Fruit fly (Drosophila melanogaster) whole organism, adult: ENCODE measurements around the gene CG6686.

Experiments used
- CG11617 ChIP-seq: fragments of 200-800 bp; sonication (Bioruptor generic); optimal IDR thresholded peaks from 2 replicates; lab custom pipeline; 2017; ENCODE audit warnings: mild to moderate bottlenecking, missing biosample characterization, missing genetic modification reagents, missing genetic modification characterization
- CG12768 ChIP-seq: fragments of 200-800 bp; sonication (Bioruptor generic); optimal IDR thresholded peaks from 2 replicates; lab custom pipeline; 2017; ENCODE audit warnings: missing biosample characterization, missing genetic modification characterization, mild to moderate bottlenecking, moderate library complexity, missing genetic modification reagents
- CG14711 ChIP-seq: fragments of 200-800 bp; sonication (Bioruptor generic); optimal IDR thresholded peaks from 2 replicates; lab custom pipeline; 2018; ENCODE audit warnings: missing biosample characterization, mild to moderate bottlenecking, missing genetic modification characterization, moderate library complexity
- CG1620 ChIP-seq: fragments of 200-800 bp; sonication (Bioruptor generic); optimal IDR thresholded peaks from 2 replicates; lab custom pipeline; 2016; ENCODE audit warnings: missing biosample characterization, missing genetic modification characterization
- CG33017 ChIP-seq: fragments of 200-800 bp; sonication (Bioruptor generic); optimal IDR thresholded peaks from 2 replicates; lab custom pipeline; 2018; ENCODE audit warnings: missing biosample characterization, mild to moderate bottlenecking, missing genetic modification characterization, moderate library complexity
- CG5204 ChIP-seq: fragments of 200-800 bp; sonication (Bioruptor generic); optimal IDR thresholded peaks from 2 replicates; lab custom pipeline; 2016; ENCODE audit warnings: missing biosample characterization, missing genetic modification characterization
- CG7045 ChIP-seq: fragments of 200-800 bp; sonication (Bioruptor generic); optimal IDR thresholded peaks from 2 replicates; lab custom pipeline; 2017; ENCODE audit warnings: missing biosample characterization, mild to moderate bottlenecking, missing genetic modification characterization
- CG7101 ChIP-seq: fragments of 200-800 bp; sonication (Bioruptor generic); optimal IDR thresholded peaks from 2 replicates; lab custom pipeline; 2018; ENCODE audit warnings: missing biosample characterization, mild to moderate bottlenecking, missing genetic modification characterization, moderate library complexity
- Clk ChIP-seq: fragments of 200-800 bp; sonication (Bioruptor generic); optimal IDR thresholded peaks from 2 replicates; lab custom pipeline; 2017; ENCODE audit warnings: missing biosample characterization, missing genetic modification characterization
- Crg-1 ChIP-seq: fragments of 200-800 bp; sonication (Bioruptor generic); optimal IDR thresholded peaks from 2 replicates; lab custom pipeline; 2016; ENCODE audit warnings: missing biosample characterization, missing genetic modification characterization
- Hr96 ChIP-seq: fragments of 200-800 bp; sonication (Bioruptor generic); optimal IDR thresholded peaks from 2 replicates; lab custom pipeline; 2016; ENCODE audit warnings: missing biosample characterization, missing genetic modification characterization
- Mnt ChIP-seq: fragments of 200-800 bp; sonication (Bioruptor generic); optimal IDR thresholded peaks from 2 replicates; lab custom pipeline; 2016; ENCODE audit warnings: missing biosample characterization, mild to moderate bottlenecking, missing genetic modification characterization
- bab1 ChIP-seq: fragments of 200-800 bp; sonication (Bioruptor generic); optimal IDR thresholded peaks from 3 replicates; lab custom pipeline; 2019; ENCODE audit warnings: missing biosample characterization, mild to moderate bottlenecking, missing genetic modification characterization, moderate library complexity
- cic ChIP-seq: fragments of 200-800 bp; sonication (Bioruptor generic); optimal IDR thresholded peaks from 2 replicates; lab custom pipeline; 2017; ENCODE audit warnings: missing biosample characterization, mild to moderate bottlenecking, missing genetic modification characterization, moderate library complexity
- cnc ChIP-seq, 2 experiments: fragments of >200 bp; optimal IDR thresholded peaks; 2 replicates each; lab custom pipeline; 2017
- kay ChIP-seq: fragments of 200-800 bp; sonication (Bioruptor generic); peaks from one replicate; lab custom pipeline; 2016; ENCODE audit warnings: missing biosample characterization, missing genetic modification characterization, borderline replicate concordance
- ovo ChIP-seq: fragments of 200-800 bp; sonication (Bioruptor generic); optimal IDR thresholded peaks from 2 replicates; lab custom pipeline; 2016; ENCODE audit warnings: missing biosample characterization, missing genetic modification characterization
- pad ChIP-seq: fragments of 200-800 bp; sonication (Bioruptor generic); optimal IDR thresholded peaks from 3 replicates; lab custom pipeline; 2017; ENCODE audit warnings: missing biosample characterization, missing genetic modification characterization, mild to moderate bottlenecking, moderate library complexity, missing genetic modification reagents
- tj ChIP-seq: fragments of 200-800 bp; sonication (Bioruptor generic); optimal IDR thresholded peaks from 3 replicates; lab custom pipeline; 2017; ENCODE audit warnings: missing biosample characterization, mild to moderate bottlenecking, missing genetic modification characterization, moderate library complexity
- toe ChIP-seq: fragments of 200-800 bp; sonication (Bioruptor generic); optimal IDR thresholded peaks from 2 replicates; lab custom pipeline; 2016; ENCODE audit warnings: missing biosample characterization, missing genetic modification characterization

The CG6686 gene

DNA sequence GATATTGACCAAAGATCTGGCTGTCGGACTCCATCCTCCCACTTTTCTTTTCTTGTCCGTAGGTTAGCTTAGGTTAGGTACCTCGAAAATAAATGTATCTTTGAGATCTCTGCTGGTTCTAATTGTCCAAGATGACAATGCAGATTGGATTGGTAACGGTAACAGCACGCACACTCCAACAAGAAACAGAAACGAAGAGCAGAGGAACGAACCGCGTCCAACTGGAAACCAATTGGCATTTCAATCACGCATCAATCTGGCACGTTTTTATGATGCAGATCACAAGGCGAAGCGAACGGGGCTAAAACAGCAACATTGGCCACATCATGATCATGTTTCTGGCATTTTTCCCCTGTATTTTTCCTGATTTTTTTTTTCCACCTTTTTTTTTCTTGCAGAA is 32.0 kb downstream of the CG6686 start:
- TF ChIP-seq CG1620 (GFP tag; lab: Kevin White, UChicago): no peak
- no peak for TF ChIP-seq kay (GFP tag; lab: Kevin White, UChicago)
- no peak for TF ChIP-seq CG33017 (tag; lab: Kevin White, UChicago)
- no peak for TF ChIP-seq Mnt (GFP tag; lab: Kevin White, UChicago)
- TF ChIP-seq cic: no peak
- TF ChIP-seq cnc (optimal IDR thresholded peaks at IDR 0.05; lab: Kevin White, UChicago): no peak
- no peak for TF ChIP-seq ovo (GFP tag; lab: Kevin White, UChicago)
- no peak for TF ChIP-seq CG14711
- no peak for TF ChIP-seq CG7045 (GFP tag; lab: Kevin White, UChicago)
- no peak for TF ChIP-seq Crg-1
- no peak for TF ChIP-seq toe (GFP tag; lab: Kevin White, UChicago)
- no peak for TF ChIP-seq Clk (GFP tag; lab: Kevin White, UChicago)
- no peak for TF ChIP-seq CG7101 (tag; lab: Kevin White, UChicago)
- no peak for TF ChIP-seq CG11617
- no peak for TF ChIP-seq CG5204 (GFP tag; lab: Kevin White, UChicago)
- TF ChIP-seq tj (GFP tag; lab: Kevin White, UChicago): no peak
- no peak for TF ChIP-seq bab1 (GFP tag; lab: Kevin White, UChicago)
- no peak for TF ChIP-seq Hr96
- no peak for TF ChIP-seq pad (GFP tag; lab: Kevin White, UChicago)
- no peak for TF ChIP-seq CG12768 (GFP tag; lab: Kevin White, UChicago)

DNA sequence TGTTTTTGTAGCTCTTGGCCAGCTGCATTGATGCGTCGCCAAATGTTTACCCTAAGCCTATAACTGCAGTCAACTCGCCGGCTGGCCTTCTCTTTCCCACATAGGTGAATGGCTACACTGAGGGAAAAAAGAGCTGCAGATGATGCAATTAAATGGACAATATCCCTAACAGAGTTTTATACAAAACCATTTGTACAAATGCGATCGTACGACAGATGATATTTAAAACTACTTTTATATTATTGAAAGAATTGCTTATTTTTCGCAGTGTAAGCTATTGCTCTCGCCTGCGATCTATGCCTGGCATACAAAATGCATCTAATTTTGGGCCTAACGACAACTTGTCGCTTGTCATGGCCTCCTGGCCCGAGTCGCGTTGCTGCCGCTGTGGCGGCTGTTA is 37.9 kb downstream of the CG6686 start:
- peak; percentile 26 for TF ChIP-seq CG33017 (tag; lab: Kevin White, UChicago)
- TF ChIP-seq CG7101 (tag; lab: Kevin White, UChicago): peak; percentile 1
- TF ChIP-seq Hr96: no peak
- peak; percentile 33 for TF ChIP-seq kay (GFP tag; lab: Kevin White, UChicago)
- no peak for TF ChIP-seq ovo (GFP tag; lab: Kevin White, UChicago)

DNA sequence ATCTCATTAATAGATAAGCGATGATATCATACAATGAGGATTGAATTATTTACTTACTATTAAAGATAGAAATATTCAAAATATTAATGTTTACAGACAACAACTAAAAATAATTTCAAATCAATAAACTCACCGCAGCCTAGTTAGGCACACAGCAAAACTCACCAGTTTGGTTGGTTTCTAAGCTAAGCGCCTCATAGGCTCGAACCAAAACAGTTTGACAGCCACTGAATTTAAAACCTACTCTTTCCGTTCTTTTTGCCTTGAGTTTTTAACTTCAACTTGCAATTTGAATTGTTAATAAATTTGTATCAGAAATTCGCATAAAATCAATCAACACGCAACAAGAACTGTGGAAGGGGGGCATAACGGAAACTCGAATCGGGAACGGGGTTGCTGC is 39.4 kb downstream of the CG6686 start:
- TF ChIP-seq pad (GFP tag; lab: Kevin White, UChicago) (no peak), toe (GFP tag; lab: Kevin White, UChicago) (no peak), ovo (GFP tag; lab: Kevin White, UChicago) (no peak), CG5204 (GFP tag; lab: Kevin White, UChicago) (no peak), CG14711 (no peak), tj (GFP tag; lab: Kevin White, UChicago) (no peak), Crg-1 (no peak), CG7045 (GFP tag; lab: Kevin White, UChicago) (no peak), cnc (optimal IDR thresholded peaks at IDR 0.05; lab: Kevin White, UChicago) (no peak), cic (no peak), kay (GFP tag; lab: Kevin White, UChicago) (no peak), CG7101 (tag; lab: Kevin White, UChicago) (no peak), CG1620 (GFP tag; lab: Kevin White, UChicago) (no peak), CG11617 (no peak), Hr96 (no peak), Clk (GFP tag; lab: Kevin White, UChicago) (no peak), bab1 (GFP tag; lab: Kevin White, UChicago) (no peak), CG33017 (tag; lab: Kevin White, UChicago) (no peak)

DNA sequence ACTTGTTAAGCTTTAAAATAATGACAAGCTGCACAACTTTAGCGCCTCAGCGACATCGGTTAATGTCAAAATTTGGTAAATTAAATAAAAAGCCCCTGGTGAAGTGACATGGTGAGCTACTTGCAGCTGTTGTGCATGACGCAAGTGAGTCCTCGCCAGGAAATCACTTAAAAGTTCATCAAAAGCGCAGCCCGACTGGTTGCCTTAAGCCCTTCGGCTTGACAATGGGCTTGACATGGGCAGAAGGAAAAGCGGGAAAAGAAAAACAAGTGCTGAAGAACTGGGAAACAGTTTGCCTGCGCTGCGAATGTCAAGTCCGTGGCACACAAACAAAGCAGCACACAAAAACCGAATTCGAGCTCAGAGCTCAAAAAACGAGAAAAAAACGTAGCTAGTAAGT is 40.2 kb downstream of the CG6686 start, which contains the start of gene CG16964:
Gene CG16964, plus strand, starts transcription at position 301 of the 400 bp plus-strand sequence.
- TF ChIP-seq cnc (optimal IDR thresholded peaks at IDR 0.05; lab: Kevin White, UChicago) (no peak), CG14711 (no peak), Mnt (GFP tag; lab: Kevin White, UChicago) (no peak), toe (GFP tag; lab: Kevin White, UChicago) (no peak), bab1 (GFP tag; lab: Kevin White, UChicago) (no peak)

DNA sequence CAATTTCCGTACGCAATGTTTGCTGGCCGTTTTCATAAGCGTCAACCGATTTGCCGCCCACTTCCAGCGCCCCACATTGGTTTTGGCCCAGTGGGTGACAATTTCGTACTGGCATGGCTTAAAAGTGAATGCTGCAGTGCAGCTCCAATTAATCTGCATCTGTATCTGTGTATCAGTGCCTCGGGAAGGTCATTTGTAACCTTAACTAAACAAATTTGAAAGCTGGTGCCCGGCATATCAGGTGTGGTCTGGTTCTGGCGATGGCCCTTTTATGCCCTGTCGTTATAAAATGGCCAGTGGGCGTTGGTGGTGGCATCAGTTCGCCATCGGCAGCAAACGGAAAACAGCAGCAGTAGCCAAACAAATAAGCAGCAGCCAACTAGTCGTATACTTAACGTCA is 44.0 kb downstream of the CG6686 start, which contains the start of gene Crys:
Gene Crys, plus strand, starts transcription at position 301 of the 400 bp plus-strand sequence.
- TF ChIP-seq kay (GFP tag; lab: Kevin White, UChicago) (no peak), Clk (GFP tag; lab: Kevin White, UChicago) (no peak), Crg-1 (no peak), CG33017 (tag; lab: Kevin White, UChicago) (no peak), CG11617 (no peak), cic (no peak), tj (GFP tag; lab: Kevin White, UChicago) (no peak), CG14711 (no peak), CG7101 (tag; lab: Kevin White, UChicago) (no peak), CG1620 (GFP tag; lab: Kevin White, UChicago) (no peak), CG12768 (GFP tag; lab: Kevin White, UChicago) (no peak), pad (GFP tag; lab: Kevin White, UChicago) (no peak), ovo (GFP tag; lab: Kevin White, UChicago) (no peak), bab1 (GFP tag; lab: Kevin White, UChicago) (no peak), CG7045 (GFP tag; lab: Kevin White, UChicago) (no peak), toe (GFP tag; lab: Kevin White, UChicago) (no peak), CG5204 (GFP tag; lab: Kevin White, UChicago) (no peak), cnc (optimal IDR thresholded peaks at IDR 0.05; lab: Kevin White, UChicago) (no peak), Mnt (GFP tag; lab: Kevin White, UChicago) (no peak), Hr96 (no peak)

DNA sequence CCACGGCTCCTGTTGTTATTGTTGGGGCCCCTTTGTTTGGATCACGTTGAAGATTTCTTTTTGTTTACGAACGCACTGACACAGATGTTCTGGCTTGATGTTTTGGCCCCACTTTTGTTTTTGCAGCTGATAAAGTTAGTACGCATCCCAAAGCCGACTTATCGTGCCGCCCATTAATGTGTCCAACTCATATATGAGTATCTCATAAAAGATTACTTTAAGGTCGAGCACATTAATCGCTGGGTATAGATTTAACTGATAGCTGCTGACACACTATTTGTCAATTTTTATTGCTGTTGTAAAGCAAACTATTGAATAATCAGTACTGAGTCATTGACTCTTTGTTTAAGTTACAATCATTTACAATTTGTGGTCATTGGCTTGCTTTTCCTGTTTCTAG is 45.0 kb downstream of the CG6686 start:
- TF ChIP-seq Crg-1 (no peak), cnc (optimal IDR thresholded peaks at IDR 0.05; lab: Kevin White, UChicago) (no peak), CG12768 (GFP tag; lab: Kevin White, UChicago) (no peak), tj (GFP tag; lab: Kevin White, UChicago) (no peak), kay (GFP tag; lab: Kevin White, UChicago) (no peak), Clk (GFP tag; lab: Kevin White, UChicago) (no peak), CG5204 (GFP tag; lab: Kevin White, UChicago) (no peak), CG11617 (no peak), Mnt (GFP tag; lab: Kevin White, UChicago) (no peak)
